Worm (Caenorhabditis elegans): ENCODE data around the gene abu-1.

DNA sequence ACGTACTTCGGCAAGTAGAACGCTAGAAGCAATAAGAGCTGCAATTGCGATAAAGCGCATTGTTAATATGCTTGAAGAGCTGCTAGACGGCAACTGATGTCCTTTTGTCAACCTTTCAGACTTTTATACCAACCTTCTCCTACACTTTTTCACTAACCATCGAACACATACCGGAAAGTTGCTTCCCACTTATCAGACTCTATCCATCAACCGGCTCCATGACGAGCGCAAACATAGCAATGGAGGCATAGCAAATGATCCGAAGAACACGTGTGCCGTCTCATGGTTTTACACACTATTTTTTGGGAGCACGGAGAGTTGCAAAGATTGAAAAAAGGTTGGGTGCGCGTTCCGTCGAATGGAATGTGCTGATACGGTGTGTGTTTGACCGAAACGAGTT is at the start of gene abu-1:
- TF ChIP-seq ztf-11 (tag; optimal IDR thresholded peaks at IDR 0.05) (no peak), lin-39 (tag; optimal IDR thresholded peaks at IDR 0.05) (no peak), ama-1 (optimal IDR thresholded peaks at IDR 0.05) (no peak), unc-62 (GFP tag; optimal IDR thresholded peaks at IDR 0.05 in 1 of 2) (no peak), unc-62 (tag; optimal IDR thresholded peaks at IDR 0.05) (no peak), spr-1 (tag; optimal IDR thresholded peaks at IDR 0.05) (no peak), R02D3.7 (tag; optimal IDR thresholded peaks at IDR 0.05) (no peak), hlh-30 (tag; optimal IDR thresholded peaks at IDR 0.05; ENCODE audit: insufficient read depth) (no peak), lin-1 (GFP tag; IDR thresholded peaks at IDR 0.05) (no peak), dpl-1 (GFP tag; optimal IDR thresholded peaks at IDR 0.05) (no peak), zag-1 (tag; optimal IDR thresholded peaks at IDR 0.05) (no peak), ceh-44 (GFP tag; IDR thresholded peaks at IDR 0.05) (no peak), lin-15B (tag; optimal IDR thresholded peaks at IDR 0.05) (no peak), jun-1 (tag; optimal IDR thresholded peaks at IDR 0.05) (no peak)

Measured in whole organism, L4 larva.